Fruit fly (Drosophila melanogaster) whole organism, embryonic: ENCODE data around the gene Ccp84Ad.

Experiments
- Aef1 ChIP-seq: fragments of 200-800 bp; sonication (Bioruptor generic); IDR thresholded peaks from 3 replicates; pipeline ENCODE4 v1.3.6; 2022; ENCODE audit warnings: missing biosample characterization, missing genetic modification characterization
- Asciz ChIP-seq: fragments of 200-800 bp; sonication (Bioruptor generic); optimal IDR thresholded peaks from 2 replicates; lab custom pipeline; 2017; ENCODE audit warnings: missing biosample characterization, mild to moderate bottlenecking, missing genetic modification characterization, missing genetic modification reagents
- CG10147 ChIP-seq: fragments of 200-800 bp; sonication (Bioruptor generic); optimal IDR thresholded peaks from 2 replicates; lab custom pipeline; 2019; ENCODE audit warnings: missing biosample characterization, mild to moderate bottlenecking, missing genetic modification characterization, moderate library complexity
- CG10543 ChIP-seq: fragments of 200-800 bp; sonication (Bioruptor generic); optimal IDR thresholded peaks from 3 replicates; lab custom pipeline; 2017; ENCODE audit warnings: missing biosample characterization, mild to moderate bottlenecking, missing genetic modification characterization, moderate library complexity
- CG10565 ChIP-seq: fragments of 200-800 bp; sonication (Bioruptor generic); optimal IDR thresholded peaks from 3 replicates; lab custom pipeline; 2016; ENCODE audit warnings: missing biosample characterization, mild to moderate bottlenecking, missing genetic modification characterization
- CG12219 ChIP-seq: fragments of 200-800 bp; sonication (Bioruptor generic); optimal IDR thresholded peaks from 3 replicates; lab custom pipeline; 2018; ENCODE audit warnings: missing biosample characterization, mild to moderate bottlenecking, missing genetic modification characterization
- CG14050 ChIP-seq: fragments of 200-800 bp; sonication (Bioruptor generic); IDR thresholded peaks from 3 replicates; pipeline ENCODE4 v1.3.6; 2022; ENCODE audit warnings: missing biosample characterization, missing genetic modification characterization
- CG14860 ChIP-seq: fragments of 200-800 bp; sonication (Bioruptor generic); IDR thresholded peaks from 3 replicates; pipeline ENCODE4 v1.3.6; 2022; ENCODE audit warnings: missing biosample characterization, missing genetic modification characterization; ENCODE audit not compliant: partially characterized antibody
- CG15269 ChIP-seq: fragments of 200-800 bp; sonication (Bioruptor generic); optimal IDR thresholded peaks from 2 replicates; lab custom pipeline; 2018; ENCODE audit warnings: missing biosample characterization, mild to moderate bottlenecking, missing genetic modification characterization, moderate library complexity
- CG16813 ChIP-seq: fragments of 200-800 bp; sonication (Bioruptor generic); IDR thresholded peaks from 3 replicates; pipeline ENCODE4 v1.3.6; 2022; ENCODE audit warnings: missing biosample characterization, missing genetic modification characterization; ENCODE audit not compliant: partially characterized antibody
- CG16863 ChIP-seq: fragments of 200-800 bp; sonication (Bioruptor generic); optimal IDR thresholded peaks from 3 replicates; lab custom pipeline; 2016; ENCODE audit warnings: missing biosample characterization, missing genetic modification characterization
- CG17829 ChIP-seq: fragments of 200-800 bp; optimal IDR thresholded peaks from 2 replicates; lab custom pipeline; 2019; ENCODE audit warnings: missing biosample characterization, mild to moderate bottlenecking, missing genetic modification characterization, moderate library complexity
- CG1792 ChIP-seq: fragments of 200-800 bp; sonication (Bioruptor generic); optimal IDR thresholded peaks from 2 replicates; lab custom pipeline; 2016; ENCODE audit warnings: missing biosample characterization, missing genetic modification characterization
- CG31441 ChIP-seq: fragments of 200-800 bp; sonication (Bioruptor generic); IDR thresholded peaks from 2 replicates; pipeline ENCODE4 v1.3.6; 2022; ENCODE audit warnings: missing biosample characterization, missing genetic modification characterization
- CG3163 ChIP-seq: fragments of 200-800 bp; sonication (Bioruptor generic); optimal IDR thresholded peaks from 3 replicates; lab custom pipeline; 2016; ENCODE audit warnings: missing biosample characterization, missing genetic modification characterization
- CG33557 ChIP-seq: fragments of 200-800 bp; sonication (Bioruptor generic); optimal IDR thresholded peaks from 2 replicates; lab custom pipeline; 2019; ENCODE audit warnings: missing biosample characterization, mild to moderate bottlenecking, missing genetic modification characterization, moderate library complexity
- CG3407 ChIP-seq: fragments of 200-800 bp; sonication (Bioruptor generic); optimal IDR thresholded peaks from 2 replicates; lab custom pipeline; 2018; ENCODE audit warnings: missing biosample characterization, mild to moderate bottlenecking, missing genetic modification characterization
- CG5953 ChIP-seq: fragments of 200-800 bp; sonication (Bioruptor generic); IDR thresholded peaks from 2 replicates; pipeline ENCODE4 v1.3.6; 2022; ENCODE audit warnings: missing biosample characterization, missing genetic modification characterization
- CG6791 ChIP-seq: fragments of 200-800 bp; sonication (Bioruptor generic); IDR thresholded peaks from 3 replicates; pipeline ENCODE4 v1.3.6; 2022; ENCODE audit warnings: missing biosample characterization, missing genetic modification characterization; ENCODE audit not compliant: partially characterized antibody
- CG8089 ChIP-seq: fragments of 200-800 bp; sonication (Bioruptor generic); optimal IDR thresholded peaks from 3 replicates; lab custom pipeline; 2016; ENCODE audit warnings: missing biosample characterization, missing genetic modification characterization
- CG9727 ChIP-seq: fragments of 200-800 bp; sonication (Bioruptor generic); optimal IDR thresholded peaks from 3 replicates; lab custom pipeline; 2017; ENCODE audit warnings: missing biosample characterization, mild to moderate bottlenecking, missing genetic modification characterization
- Dip3 ChIP-seq: fragments of 200-800 bp; sonication (Bioruptor generic); optimal IDR thresholded peaks from 3 replicates; lab custom pipeline; 2016; ENCODE audit warnings: missing biosample characterization, missing genetic modification characterization
- Doc2 ChIP-seq: fragments of 200-800 bp; sonication (Bioruptor generic); IDR thresholded peaks from 2 replicates; pipeline ENCODE4 v1.3.6; 2022; ENCODE audit warnings: missing biosample characterization, missing genetic modification characterization
- Fer2 ChIP-seq: fragments of 200-800 bp; sonication (Bioruptor generic); optimal IDR thresholded peaks from 2 replicates; lab custom pipeline; 2018; ENCODE audit warnings: missing biosample characterization, mild to moderate bottlenecking, missing genetic modification characterization, moderate library complexity
- Hr51 ChIP-seq, 2 experiments: fragments of 200-800 bp; sonication (Bioruptor generic); optimal IDR thresholded peaks; 2 replicates in 1 of 2; 3 replicates in 1 of 2; lab custom pipeline; 2016 to 2018; ENCODE audit warnings: missing biosample characterization in 2 of 2, missing genetic modification characterization in 2 of 2, mild to moderate bottlenecking in 1 of 2, moderate library complexity in 1 of 2
- Lim3 ChIP-seq: fragments of 200-800 bp; sonication (Bioruptor generic); IDR thresholded peaks from 2 replicates; pipeline ENCODE4 v1.3.6; 2022; ENCODE audit warnings: missing biosample characterization, missing genetic modification characterization
- Mad ChIP-seq: fragments of 200-800 bp; sonication (Bioruptor generic); optimal IDR thresholded peaks from 2 replicates; lab custom pipeline; 2016; ENCODE audit warnings: missing biosample characterization, missing genetic modification characterization
- Mes4 ChIP-seq: fragments of 200-800 bp; sonication (Bioruptor generic); optimal IDR thresholded peaks from 2 replicates; lab custom pipeline; 2016; ENCODE audit warnings: missing biosample characterization, missing genetic modification characterization
- Nf-YB ChIP-seq: fragments of 200-800 bp; sonication (Bioruptor generic); optimal IDR thresholded peaks from 3 replicates; lab custom pipeline; 2019; ENCODE audit warnings: missing biosample characterization, mild to moderate bottlenecking, missing genetic modification characterization, moderate library complexity
- Opbp ChIP-seq: fragments of 200-800 bp; sonication (Bioruptor generic); IDR thresholded peaks from 3 replicates; pipeline ENCODE4 v1.3.6; 2022; ENCODE audit warnings: missing biosample characterization, missing genetic modification characterization; ENCODE audit not compliant: partially characterized antibody
- Rfx ChIP-seq: fragments of 200-800 bp; sonication (Bioruptor generic); IDR thresholded peaks from 2 replicates; pipeline ENCODE4 v1.3.6; 2022; ENCODE audit warnings: missing biosample characterization, missing genetic modification characterization
- Stat92E ChIP-seq, 3 experiments: fragments of >200 bp in 2 of 3; fragments of 200-800 bp in 1 of 3; sonication (Bioruptor generic) in 1 of 3; optimal IDR thresholded peaks; 2 replicates each; lab custom pipeline; 2017 to 2019; ENCODE audit warnings: missing biosample characterization in 3 of 3, missing genetic modification characterization in 3 of 3, mild to moderate bottlenecking in 1 of 3, moderate library complexity in 1 of 3
- ac ChIP-seq: fragments of 200-800 bp; sonication (Bioruptor generic); optimal IDR thresholded peaks from 3 replicates; lab custom pipeline; 2017; ENCODE audit warnings: missing biosample characterization, mild to moderate bottlenecking, missing genetic modification characterization
- chn ChIP-seq: fragments of 200-800 bp; sonication (Bioruptor generic); optimal IDR thresholded peaks from 2 replicates; lab custom pipeline; 2016; ENCODE audit warnings: missing biosample characterization, missing genetic modification characterization
- da ChIP-seq: fragments of 200-800 bp; sonication (Bioruptor generic); optimal IDR thresholded peaks from 2 replicates; lab custom pipeline; 2016; ENCODE audit warnings: missing biosample characterization, missing genetic modification characterization
- emc ChIP-seq: fragments of 200-800 bp; sonication (Bioruptor generic); optimal IDR thresholded peaks from 2 replicates; lab custom pipeline; 2016; ENCODE audit warnings: missing biosample characterization, missing genetic modification characterization
- fd3F ChIP-seq: fragments of 200-800 bp; sonication (Bioruptor generic); optimal IDR thresholded peaks from 2 replicates; lab custom pipeline; 2018; ENCODE audit warnings: missing biosample characterization, mild to moderate bottlenecking, missing genetic modification characterization, moderate library complexity
- fru ChIP-seq: fragments of >200 bp; optimal IDR thresholded peaks from 2 replicates; lab custom pipeline; 2017
- hb ChIP-seq: fragments of 200-800 bp; sonication (Bioruptor generic); IDR thresholded peaks from 3 replicates; pipeline ENCODE4 v1.3.6; 2022; ENCODE audit warnings: missing biosample characterization, missing genetic modification characterization; ENCODE audit not compliant: partially characterized antibody
- hbn ChIP-seq: fragments of 200-800 bp; sonication (Bioruptor generic); IDR thresholded peaks from 2 replicates; pipeline ENCODE4 v1.3.6; 2022; ENCODE audit warnings: missing biosample characterization, missing genetic modification characterization; ENCODE audit not compliant: partially characterized antibody
- kni ChIP-seq: fragments of 200-800 bp; sonication (Bioruptor generic); optimal IDR thresholded peaks from 3 replicates; lab custom pipeline; 2017; ENCODE audit warnings: mild to moderate bottlenecking, missing biosample characterization, missing genetic modification reagents, missing genetic modification characterization
- lab ChIP-seq: fragments of 200-800 bp; sonication (Bioruptor generic); optimal IDR thresholded peaks from 3 replicates; lab custom pipeline; 2017; ENCODE audit warnings: missing biosample characterization, missing genetic modification characterization, mild to moderate bottlenecking, moderate library complexity, missing genetic modification reagents
- nerfin-2 ChIP-seq: fragments of 200-800 bp; sonication (Bioruptor generic); IDR thresholded peaks from 2 replicates; pipeline ENCODE4 v1.3.6; 2022; ENCODE audit warnings: missing biosample characterization, missing genetic modification characterization; ENCODE audit not compliant: partially characterized antibody
- pzg ChIP-seq: fragments of 200-800 bp; sonication (Bioruptor generic); optimal IDR thresholded peaks from 3 replicates; lab custom pipeline; 2018; ENCODE audit warnings: missing biosample characterization, mild to moderate bottlenecking, missing genetic modification characterization, moderate library complexity
- ranshi ChIP-seq: fragments of 200-800 bp; sonication (Bioruptor generic); IDR thresholded peaks from 2 replicates; pipeline ENCODE4 v1.3.6; 2022; ENCODE audit warnings: missing biosample characterization, missing genetic modification characterization
- shn ChIP-seq: fragments of 200-800 bp; sonication (Bioruptor generic); optimal IDR thresholded peaks from 3 replicates; lab custom pipeline; 2016; ENCODE audit warnings: missing biosample characterization, missing genetic modification characterization
- sima ChIP-seq: fragments of 200-800 bp; sonication (Bioruptor generic); optimal IDR thresholded peaks from 2 replicates; lab custom pipeline; 2016; ENCODE audit warnings: missing biosample characterization, missing genetic modification characterization
- slou ChIP-seq: fragments of 200-800 bp; sonication (Bioruptor generic); optimal IDR thresholded peaks from 3 replicates; lab custom pipeline; 2016; ENCODE audit warnings: missing biosample characterization, missing genetic modification characterization
- slp2 ChIP-seq: fragments of 200-800 bp; sonication (Bioruptor generic); optimal IDR thresholded peaks from 2 replicates; lab custom pipeline; 2016; ENCODE audit warnings: missing biosample characterization, missing genetic modification characterization
- tap ChIP-seq: fragments of 200-800 bp; optimal IDR thresholded peaks from 3 replicates; lab custom pipeline; 2019; ENCODE audit warnings: missing biosample characterization, mild to moderate bottlenecking, missing genetic modification characterization, moderate library complexity
- z ChIP-seq: fragments of 200-800 bp; sonication (Bioruptor generic); IDR thresholded peaks from 3 replicates; pipeline ENCODE4 v1.3.6; 2022; ENCODE audit warnings: missing biosample characterization, missing genetic modification characterization

Ccp84Ad gene

dm6 chr3R:6659941-6660340 lies 32.6 kb upstream of the Ccp84Ad start, which contains the start of gene agt (continued):
- TF ChIP-seq CG9727 (GFP tag; lab: Kevin White, UChicago) = no peak
- no peak for TF ChIP-seq Doc2 (GFP tag; lab: Robert Waterston, UW)
- no peak for TF ChIP-seq ranshi (GFP tag; lab: Robert Waterston, UW)
- no peak for TF ChIP-seq kni (GFP tag; lab: Kevin White, UChicago)
- no peak for TF ChIP-seq lab (GFP tag; lab: Kevin White, UChicago)
- no peak for TF ChIP-seq hbn (GFP tag; lab: Robert Waterston, UW)
- TF ChIP-seq emc = no peak
- TF ChIP-seq CG3163 (GFP tag; lab: Kevin White, UChicago) = no peak
- no peak for TF ChIP-seq CG12219 (GFP tag; lab: Kevin White, UChicago)
- TF ChIP-seq slou (GFP tag; lab: Kevin White, UChicago) = no peak
- TF ChIP-seq CG33557 (GFP tag; lab: Kevin White, UChicago) = no peak
- peak; percentile 3 for TF ChIP-seq Nf-YB (GFP tag; lab: Kevin White, UChicago)
- no peak for TF ChIP-seq CG3407 (GFP tag; lab: Kevin White, UChicago)
- TF ChIP-seq CG16863 (GFP tag; lab: Kevin White, UChicago) = no peak
- no peak for TF ChIP-seq CG10565
- TF ChIP-seq CG1792 (GFP tag; lab: Kevin White, UChicago) = no peak
- TF ChIP-seq CG17829 = peak; percentile 31
- peak; percentile 85 for TF ChIP-seq pzg (GFP tag; lab: Kevin White, UChicago)
- TF ChIP-seq CG10147 (GFP tag; lab: Kevin White, UChicago) = no peak
- no peak for TF ChIP-seq da (GFP tag; lab: Kevin White, UChicago)
- TF ChIP-seq chn = no peak
- 0 out of 2 replicates have a peak, but pooled peaks have one; percentile 17 for TF ChIP-seq CG31441 (GFP tag; lab: Robert Waterston, UW)
- no peak for TF ChIP-seq sima (GFP tag; lab: Kevin White, UChicago)
- no peak for TF ChIP-seq Mad (GFP tag; lab: Kevin White, UChicago)
- TF ChIP-seq Mes4 (GFP tag; lab: Kevin White, UChicago) = no peak
- TF ChIP-seq ac (GFP tag; lab: Kevin White, UChicago) = no peak
- no peak for TF ChIP-seq Stat92E (GFP tag; optimal IDR thresholded peaks at IDR 0.05; lab: Kevin White, UChicago)
- TF ChIP-seq tap (tag; lab: Kevin White, UChicago) = no peak
- no peak for TF ChIP-seq z (GFP tag; lab: Robert Waterston, UW)
- no peak for TF ChIP-seq hb
- no peak for TF ChIP-seq CG14860
- TF ChIP-seq nerfin-2 (GFP tag; lab: Robert Waterston, UW) = no peak
- 0 out of 3 replicates have a peak, but pooled peaks have one; percentile 25 for TF ChIP-seq Opbp (GFP tag; lab: Robert Waterston, UW)
- no peak for TF ChIP-seq CG15269 (tag; lab: Kevin White, UChicago)
- TF ChIP-seq CG16813 (GFP tag; lab: Robert Waterston, UW) = no peak; the same call in 2 of the 3 replicates
- no peak for TF ChIP-seq Fer2
- TF ChIP-seq Dip3 (GFP tag; lab: Kevin White, UChicago) = no peak
- TF ChIP-seq CG14050 (GFP tag; lab: Robert Waterston, UW) = no peak
- no peak for TF ChIP-seq CG10543 (GFP tag; lab: Kevin White, UChicago)
- TF ChIP-seq Lim3 (GFP tag; lab: Robert Waterston, UW) = no peak
- TF ChIP-seq shn (GFP tag; lab: Kevin White, UChicago) = no peak
- TF ChIP-seq Rfx (GFP tag; lab: Robert Waterston, UW) = 0 out of 2 replicates have a peak, but pooled peaks have one; percentile 8
- no peak for TF ChIP-seq CG8089 (GFP tag; lab: Kevin White, UChicago)
- TF ChIP-seq CG5953 (GFP tag; lab: Robert Waterston, UW) = no peak
- TF ChIP-seq Hr51 (GFP tag; optimal IDR thresholded peaks at IDR 0.05; lab: Kevin White, UChicago) = no peak
- TF ChIP-seq Aef1 (GFP tag; lab: Robert Waterston, UW) = no peak
- no peak for TF ChIP-seq fru
- no peak for TF ChIP-seq Asciz (GFP tag; lab: Kevin White, UChicago)
- TF ChIP-seq slp2 (GFP tag; lab: Kevin White, UChicago) = no peak
- TF ChIP-seq fd3F (GFP tag; lab: Kevin White, UChicago) = no peak
- no peak; the same call in 2 of the 3 replicates for TF ChIP-seq CG6791 (GFP tag; lab: Robert Waterston, UW)
